Worm (Caenorhabditis elegans) whole organism, L1 larva: ENCODE measurements around the gene F40G9.12.

Experiments used
- ama-1 ChIP-seq: fragments of 150-350 bp; optimal IDR thresholded peaks from 2 replicates; lab custom pipeline; 2014
- ceh-82 ChIP-seq, 3 experiments: fragments of 150-350 bp in 1 of 3; sonication (generic microtip) in 2 of 3; optimal IDR thresholded peaks; 2 replicates each; lab custom pipeline; 2014 to 2017; ENCODE audit warnings: missing biosample characterization in 3 of 3, missing genetic modification characterization in 3 of 3
- dpl-1 ChIP-seq, 3 experiments: fragments of 150-350 bp in 2 of 3; sonication (generic microtip) in 1 of 3; optimal IDR thresholded peaks; 2 replicates each; lab custom pipeline; 2014 to 2017; ENCODE audit warnings: missing biosample characterization in 3 of 3, missing genetic modification characterization in 3 of 3, missing genetic modification reagents in 3 of 3
- fkh-10 ChIP-seq: sonication (generic microtip); optimal IDR thresholded peaks from 2 replicates; lab custom pipeline; 2017; ENCODE audit warnings: missing biosample characterization, missing genetic modification reagents, missing genetic modification characterization
- fos-1 ChIP-seq: fragments of 150-350 bp; optimal IDR thresholded peaks from 2 replicates; lab custom pipeline; 2014; ENCODE audit warnings: missing biosample characterization, missing genetic modification characterization
- jun-1 ChIP-seq: fragments of 150-350 bp; optimal IDR thresholded peaks from 2 replicates; lab custom pipeline; 2014; ENCODE audit warnings: missing biosample characterization, missing genetic modification reagents, missing genetic modification characterization
- lin-15B ChIP-seq: fragments of 150-350 bp; sonication (generic microtip); optimal IDR thresholded peaks from 3 replicates; lab custom pipeline; 2014; ENCODE audit warnings: missing biosample characterization, missing genetic modification characterization
- lin-39 ChIP-seq: fragments of 150-350 bp; optimal IDR thresholded peaks from 2 replicates; lab custom pipeline; 2014; ENCODE audit warnings: missing biosample characterization, missing genetic modification reagents, missing genetic modification characterization
- nhr-12 ChIP-seq: sonication (generic microtip); optimal IDR thresholded peaks from 2 replicates; lab custom pipeline; 2017; ENCODE audit warnings: missing biosample characterization, missing genetic modification characterization
- nhr-237 ChIP-seq: fragments of 150-350 bp; optimal IDR thresholded peaks from 2 replicates; lab custom pipeline; 2014; ENCODE audit warnings: missing biosample characterization, missing genetic modification characterization
- nhr-76 ChIP-seq: sonication (generic microtip); optimal IDR thresholded peaks from 2 replicates; lab custom pipeline; 2017; ENCODE audit warnings: missing biosample characterization, missing genetic modification characterization
- nhr-77 ChIP-seq: fragments of 150-350 bp; optimal IDR thresholded peaks from 2 replicates; lab custom pipeline; 2014; ENCODE audit warnings: missing biosample characterization, missing genetic modification characterization
- unc-130 ChIP-seq: fragments of 150-350 bp; optimal IDR thresholded peaks from 2 replicates; lab custom pipeline; 2017; ENCODE audit warnings: missing biosample characterization, missing genetic modification characterization, inconsistent platforms
- unc-62 ChIP-seq: fragments of 150-350 bp; optimal IDR thresholded peaks from 2 replicates; lab custom pipeline; 2014; ENCODE audit warnings: missing biosample characterization, missing genetic modification reagents, missing genetic modification characterization

DNA sequence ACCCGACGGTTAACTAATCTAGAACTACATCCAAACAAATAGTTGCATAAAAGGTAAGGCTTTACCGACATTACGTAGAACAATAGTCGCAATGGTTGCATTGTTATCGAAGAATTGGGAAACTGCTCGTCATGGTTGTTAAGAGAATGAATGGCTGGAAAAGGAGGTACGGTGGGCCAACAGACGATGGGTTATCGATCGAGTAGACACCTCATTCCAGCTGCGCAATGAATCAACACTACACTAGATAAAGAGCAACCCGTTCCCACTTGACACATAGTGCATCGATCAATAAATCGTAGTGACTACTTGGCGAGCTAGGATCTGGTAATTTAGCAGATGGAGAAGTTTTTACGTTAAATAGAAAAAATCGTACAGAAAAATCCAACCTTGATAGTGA, 26.6 kb upstream of the F40G9.12 start, which contains the start of the genes T17A3.12 and fbxb-83:
- no peak for TF ChIP-seq unc-130
- TF ChIP-seq ceh-82 (tag; optimal IDR thresholded peaks at IDR 0.05; lab: Kevin White, UChicago) = no peak
- no peak for TF ChIP-seq nhr-77 (tag; lab: Kevin White, UChicago)
- TF ChIP-seq fkh-10 = no peak
- TF ChIP-seq lin-15B (tag; lab: Kevin White, UChicago) = no peak
- no peak for TF ChIP-seq dpl-1 (GFP tag; optimal IDR thresholded peaks at IDR 0.05; lab: Kevin White, UChicago)
- TF ChIP-seq nhr-76 (tag; lab: Kevin White, UChicago) = no peak
- no peak for TF ChIP-seq ama-1 (lab: Kevin White, UChicago)
- TF ChIP-seq nhr-12 (tag; lab: Kevin White, UChicago) = no peak
- TF ChIP-seq unc-62 = no peak
- no peak for TF ChIP-seq lin-39 (tag; lab: Kevin White, UChicago)
- TF ChIP-seq fos-1 (tag; lab: Kevin White, UChicago) = no peak
- TF ChIP-seq nhr-237 (tag; lab: Kevin White, UChicago) = no peak
- TF ChIP-seq jun-1 (tag; lab: Kevin White, UChicago) = no peak
